Worm (Caenorhabditis elegans) whole organism, late embryonic: ENCODE results near the gene Y43D4A.5.

Experiments used
- C08G9.2 ChIP-seq: sonication (generic microtip); optimal IDR thresholded peaks from 2 replicates; lab custom pipeline; 2016; ENCODE audit warnings: mild to moderate bottlenecking, missing genetic modification characterization, moderate library complexity, missing compliant biosample characterization
- C38D4.7 ChIP-seq: fragments of 200-800 bp; sonication (Bioruptor generic); optimal IDR thresholded peaks from 2 replicates; lab custom pipeline; 2018; ENCODE audit warnings: mild to moderate bottlenecking, missing genetic modification characterization, moderate library complexity, missing compliant biosample characterization
- F13H6.1 ChIP-seq: sonication (generic microtip); optimal IDR thresholded peaks from 2 replicates; lab custom pipeline; 2016; ENCODE audit warnings: missing genetic modification characterization, missing compliant biosample characterization
- K02D7.2 ChIP-seq: sonication (generic microtip); optimal IDR thresholded peaks from 2 replicates; lab custom pipeline; 2017; ENCODE audit warnings: mild to moderate bottlenecking, missing genetic modification characterization, missing compliant biosample characterization
- T23F11.4 ChIP-seq: fragments of 200-800 bp; sonication (Bioruptor generic); optimal IDR thresholded peaks from 2 replicates; lab custom pipeline; 2018; ENCODE audit warnings: mild to moderate bottlenecking, missing genetic modification characterization, missing compliant biosample characterization
- ama-1 ChIP-seq: fragments of 150-350 bp; optimal IDR thresholded peaks from 2 replicates; lab custom pipeline; 2014
- ceh-18 ChIP-seq: sonication (generic microtip); optimal IDR thresholded peaks from 2 replicates; lab custom pipeline; 2016; ENCODE audit warnings: missing genetic modification characterization, missing compliant biosample characterization
- ceh-2 ChIP-seq: sonication (generic microtip); optimal IDR thresholded peaks from 2 replicates; lab custom pipeline; 2016; ENCODE audit warnings: missing genotype, missing genetic modification characterization, missing compliant biosample characterization
- ceh-30 ChIP-seq: fragments of 150-350 bp; optimal IDR thresholded peaks from 2 replicates; lab custom pipeline; 2014; ENCODE audit warnings: missing biosample characterization, missing genetic modification characterization
- ceh-45 ChIP-seq: fragments of 200-800 bp; sonication (Bioruptor generic); IDR thresholded peaks from 2 replicates; pipeline ENCODE4 v1.3.6; 2022; ENCODE audit warnings: missing genetic modification reagents, missing genetic modification characterization, missing compliant biosample characterization
- dve-1 ChIP-seq: sonication (generic microtip); optimal IDR thresholded peaks from 2 replicates; lab custom pipeline; 2017; ENCODE audit warnings: antibody characterized with exemption, mild to moderate bottlenecking, missing genetic modification characterization, missing compliant biosample characterization
- elt-2 ChIP-seq: sonication (generic microtip); optimal IDR thresholded peaks from 2 replicates; lab custom pipeline; 2016; ENCODE audit warnings: missing genetic modification reagents, missing genetic modification characterization, missing compliant biosample characterization
- eyg-1 ChIP-seq: sonication (generic microtip); optimal IDR thresholded peaks from 2 replicates; lab custom pipeline; 2016; ENCODE audit warnings: missing genotype, missing genetic modification characterization, missing compliant biosample characterization
- hlh-13 ChIP-seq: fragments of 200-800 bp; sonication (Bioruptor generic); optimal IDR thresholded peaks from 2 replicates; lab custom pipeline; 2018; ENCODE audit warnings: mild to moderate bottlenecking, missing genetic modification characterization, missing compliant biosample characterization
- hlh-15 ChIP-seq: sonication (generic microtip); optimal IDR thresholded peaks from 2 replicates; lab custom pipeline; 2016; ENCODE audit warnings: missing genetic modification characterization, missing compliant biosample characterization
- hlh-30 ChIP-seq: sonication (generic microtip); optimal IDR thresholded peaks from 2 replicates; lab custom pipeline; 2017; ENCODE audit warnings: antibody characterized with exemption, missing genetic modification characterization, missing compliant biosample characterization; ENCODE audit not compliant: insufficient read depth
- hlh-8 ChIP-seq: sonication (generic microtip); optimal IDR thresholded peaks from 2 replicates; lab custom pipeline; 2016; ENCODE audit warnings: missing genotype, missing genetic modification characterization, missing compliant biosample characterization
- lim-6 ChIP-seq: sonication (generic microtip); optimal IDR thresholded peaks from 2 replicates; lab custom pipeline; 2016; ENCODE audit warnings: missing genetic modification characterization, missing compliant biosample characterization
- lin-11 ChIP-seq: fragments of 200-800 bp; sonication (Bioruptor generic); optimal IDR thresholded peaks from 2 replicates; lab custom pipeline; 2018; ENCODE audit warnings: mild to moderate bottlenecking, missing genetic modification characterization, missing compliant biosample characterization
- nfya-1 ChIP-seq: sonication (generic microtip); optimal IDR thresholded peaks from 2 replicates; lab custom pipeline; 2017; ENCODE audit warnings: missing genetic modification characterization, mild to moderate bottlenecking, missing compliant biosample characterization, antibody characterized with exemption, moderate library complexity
- nhr-11 ChIP-seq: fragments of 150-350 bp; optimal IDR thresholded peaks from 2 replicates; lab custom pipeline; 2014; ENCODE audit warnings: missing biosample characterization, missing genetic modification characterization
- nhr-232 ChIP-seq: sonication (generic microtip); optimal IDR thresholded peaks from 2 replicates; lab custom pipeline; 2016; ENCODE audit warnings: missing genetic modification characterization, missing compliant biosample characterization
- npax-4 ChIP-seq: sonication (generic microtip); optimal IDR thresholded peaks from 2 replicates; lab custom pipeline; 2016; ENCODE audit warnings: missing genetic modification characterization, missing compliant biosample characterization
- odd-2 ChIP-seq: sonication (generic microtip); optimal IDR thresholded peaks from 2 replicates; lab custom pipeline; 2017; ENCODE audit warnings: antibody characterized with exemption, mild to moderate bottlenecking, missing genetic modification characterization, missing compliant biosample characterization
- pat-9 ChIP-seq: fragments of 200-800 bp; sonication (Bioruptor generic); optimal IDR thresholded peaks from 2 replicates; lab custom pipeline; 2018; ENCODE audit warnings: mild to moderate bottlenecking, missing genetic modification characterization, moderate library complexity, missing compliant biosample characterization
- pqm-1 ChIP-seq: sonication (generic microtip); optimal IDR thresholded peaks from 2 replicates; lab custom pipeline; 2016; ENCODE audit warnings: missing genetic modification characterization, missing compliant biosample characterization
- sdc-2 ChIP-seq: sonication (generic microtip); optimal IDR thresholded peaks from 2 replicates; lab custom pipeline; 2016; ENCODE audit warnings: missing genotype, missing genetic modification characterization, missing compliant biosample characterization
- sox-2 ChIP-seq: fragments of 200-800 bp; sonication (Bioruptor generic); IDR thresholded peaks from 2 replicates; pipeline ENCODE4 v1.3.6; 2022; ENCODE audit warnings: missing genetic modification reagents, missing genetic modification characterization, missing compliant biosample characterization
- syd-9 ChIP-seq: sonication (generic microtip); optimal IDR thresholded peaks from 2 replicates; lab custom pipeline; 2016; ENCODE audit warnings: mild to moderate bottlenecking, missing genetic modification characterization, moderate library complexity, missing compliant biosample characterization
- unc-3 ChIP-seq, 2 experiments: fragments of 200-800 bp in 1 of 2; sonication (Bioruptor generic) in 1 of 2; sonication (generic microtip) in 1 of 2; conservative IDR thresholded peaks in 1 of 2; optimal IDR thresholded peaks in 1 of 2; 2 replicates each; pipeline versions ENCODE4 v1.3.6 to Lab custom; 2016 to 2022; ENCODE audit warnings: missing compliant biosample characterization in 2 of 2, missing genetic modification characterization in 2 of 2, missing genetic modification reagents in 1 of 2
- unc-42 ChIP-seq: sonication (generic microtip); optimal IDR thresholded peaks from 2 replicates; lab custom pipeline; 2016; ENCODE audit warnings: missing genotype, missing genetic modification characterization, missing compliant biosample characterization
- zip-5 ChIP-seq: sonication (generic microtip); optimal IDR thresholded peaks from 2 replicates; lab custom pipeline; 2016; ENCODE audit warnings: missing genetic modification characterization, missing compliant biosample characterization

Gene Y43D4A.5

ce11 chrIV:16778644-16779043, 3.1 kb downstream of the Y43D4A.5 start:
- TF ChIP-seq unc-42 = no peak
- no peak for TF ChIP-seq nhr-232 (tag; lab: Kevin White, UChicago)
- TF ChIP-seq zip-5 (tag; lab: Kevin White, UChicago) = no peak
- TF ChIP-seq elt-2 (tag; lab: Kevin White, UChicago) = no peak
- TF ChIP-seq T23F11.4 (GFP tag; lab: Kevin White, UChicago) = no peak
- TF ChIP-seq odd-2 = no peak
- TF ChIP-seq ama-1 (lab: Kevin White, UChicago) = no peak
- no peak for TF ChIP-seq sdc-2 (tag; lab: Kevin White, UChicago)
- no peak for TF ChIP-seq ceh-30 (tag; lab: Kevin White, UChicago)
- no peak for TF ChIP-seq ceh-45 (GFP tag; lab: Robert Waterston, UW)

- TF ChIP-seq elt-2 (tag; lab: Kevin White, UChicago) (no peak), F13H6.1 (no peak), sdc-2 (tag; lab: Kevin White, UChicago) (no peak)
These were observed 11.5 kb downstream of the Y43D4A.5 start, which contains the start of gene Y43D4A.6 for ce11 chrIV:16787024-16787423. Y43D4A.6 (plus strand) TSS chrIV:16787324.

DNA sequence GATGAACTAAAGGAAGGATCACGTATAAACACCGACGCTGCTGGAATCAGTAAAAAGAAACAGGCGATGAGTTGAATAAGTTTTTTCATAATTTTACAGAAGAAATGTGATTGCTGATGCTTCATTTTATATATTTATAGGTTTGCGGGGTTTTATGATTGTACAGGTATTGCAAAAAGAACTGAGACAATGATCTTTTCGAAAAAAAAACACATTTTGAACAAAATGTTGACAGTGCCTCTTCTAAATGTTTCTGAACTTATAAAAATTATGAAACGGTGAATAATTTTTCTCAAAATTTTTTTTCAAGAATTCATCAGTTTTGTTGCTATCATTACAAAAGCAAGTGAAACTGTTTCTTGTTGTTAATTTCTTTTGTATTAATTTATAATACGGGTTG, 30.8 kb downstream of the Y43D4A.5 start, which contains the start of gene clec-193:
Gene clec-193 (minus strand): TSS at position 101 of the 400 bp plus-strand sequence.
- TF ChIP-seq sox-2 (no peak), syd-9 (tag; lab: Kevin White, UChicago) (no peak), odd-2 (no peak), npax-4 (no peak), dve-1 (no peak), pat-9 (no peak), hlh-15 (no peak)

ce11 chrIV:16812116-16812515, 36.6 kb downstream of the Y43D4A.5 start:
- TF ChIP-seq unc-42 = peak; percentile 77
- no peak for TF ChIP-seq odd-2

DNA sequence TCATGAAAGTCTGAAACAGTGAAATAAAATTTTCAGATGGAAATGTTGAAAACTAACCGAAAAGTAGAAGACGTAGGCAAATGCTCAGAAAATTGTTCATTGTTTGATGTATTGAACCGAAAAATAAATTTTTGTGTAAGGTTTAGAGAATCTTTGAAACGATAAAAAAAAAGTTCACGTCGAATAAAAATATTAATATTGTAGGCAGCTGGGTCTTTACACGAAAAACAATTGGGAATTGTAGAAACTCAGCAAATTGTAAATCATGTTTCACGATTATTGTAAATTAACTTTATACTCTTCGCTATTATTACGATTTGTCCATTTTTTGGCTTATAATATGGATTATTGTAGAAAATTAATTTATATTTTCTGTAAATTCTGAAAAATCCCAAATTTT, 38.3 kb downstream of the Y43D4A.5 start, which contains the start of gene Y116A8A.2:
Gene Y116A8A.2 (minus strand): TSS at position 101 of the 400 bp plus-strand sequence.
- TF ChIP-seq C08G9.2 (no peak), T23F11.4 (GFP tag; lab: Kevin White, UChicago) (no peak), unc-42 (no peak), lim-6 (no peak), nhr-11 (no peak), hlh-30 (no peak), nfya-1 (tag; lab: Kevin White, UChicago) (no peak), K02D7.2 (no peak)

DNA sequence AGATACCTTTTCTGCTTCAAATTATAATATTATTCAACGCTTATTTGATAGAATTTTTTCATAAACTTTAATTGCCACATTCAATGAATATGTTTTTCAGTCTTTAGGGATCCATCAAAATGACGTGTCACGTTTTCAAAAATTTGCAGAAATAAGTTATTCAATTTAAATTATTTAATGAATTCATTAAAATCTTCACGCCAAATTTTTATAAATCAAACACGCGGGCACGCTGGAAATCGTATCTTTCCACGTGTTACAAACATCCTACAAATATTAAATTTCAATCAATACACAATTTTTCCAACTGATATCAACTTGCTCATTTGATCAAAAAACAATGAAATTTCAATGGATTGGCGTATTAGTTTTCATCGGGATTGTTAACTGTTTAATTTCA, 47.0 kb downstream of the Y43D4A.5 start, which contains the start of gene Y116A8A.4:
Gene Y116A8A.4 (plus strand): TSS at position 301 of the 400 bp plus-strand sequence.
- TF ChIP-seq eyg-1 (tag; lab: Kevin White, UChicago) = no peak
- TF ChIP-seq nhr-11 = no peak

- TF ChIP-seq lin-11 (tag; lab: Kevin White, UChicago) (no peak), ceh-18 (no peak), zip-5 (tag; lab: Kevin White, UChicago) (no peak)
These were observed 53.1 kb downstream of the Y43D4A.5 start, which contains the start of gene Y116A8A.6 for ce11 chrIV:16828698-16829097. Y116A8A.6 (minus strand) TSS chrIV:16828798.

- TF ChIP-seq syd-9 (tag; lab: Kevin White, UChicago) (no peak), dve-1 (no peak), hlh-8 (tag; lab: Kevin White, UChicago) (no peak), C38D4.7 (no peak), ceh-2 (tag; lab: Kevin White, UChicago) (no peak), sdc-2 (tag; lab: Kevin White, UChicago) (no peak), hlh-13 (GFP tag; lab: Kevin White, UChicago) (no peak), ceh-30 (tag; lab: Kevin White, UChicago) (no peak), pqm-1 (tag; lab: Kevin White, UChicago) (no peak), unc-3 (GFP tag; conservative IDR thresholded peaks at IDR 0.05; lab: Robert Waterston, UW) (no peak), unc-3 (tag; optimal IDR thresholded peaks at IDR 0.05; lab: Kevin White, UChicago) (no peak)
- TF ChIP-seq, all 69 proteins: peak for 0
These were observed 54.3 kb downstream of the Y43D4A.5 start, which contains the start of gene Y116A8A.7 for ce11 chrIV:16829896-16830295. Y116A8A.7 (plus strand) TSS chrIV:16830196.
